Worm (Caenorhabditis elegans): ENCODE results near the gene apc-2.

- TF ChIP-seq snpc-4 (GFP tag; optimal IDR thresholded peaks at IDR 0.05) (no peak), snpc-4 (tag; optimal IDR thresholded peaks at IDR 0.05) (no peak), akir-1 (GFP tag; optimal IDR thresholded peaks at IDR 0.05) (no peak), efl-1 (GFP tag; optimal IDR thresholded peaks at IDR 0.05) (no peak), ceh-27 (GFP tag; optimal IDR thresholded peaks at IDR 0.05) (no peak), attf-3 (GFP tag; conservative IDR thresholded peaks at IDR 0.05) (no peak)
Observed at ce11 chrIII:8050944-8051343, 29.5 kb upstream of the apc-2 start, which contains the start of gene K12H4.7.
